Fruit fly (Drosophila melanogaster): Measurements from ENCODE around the gene tbc.

DNA sequence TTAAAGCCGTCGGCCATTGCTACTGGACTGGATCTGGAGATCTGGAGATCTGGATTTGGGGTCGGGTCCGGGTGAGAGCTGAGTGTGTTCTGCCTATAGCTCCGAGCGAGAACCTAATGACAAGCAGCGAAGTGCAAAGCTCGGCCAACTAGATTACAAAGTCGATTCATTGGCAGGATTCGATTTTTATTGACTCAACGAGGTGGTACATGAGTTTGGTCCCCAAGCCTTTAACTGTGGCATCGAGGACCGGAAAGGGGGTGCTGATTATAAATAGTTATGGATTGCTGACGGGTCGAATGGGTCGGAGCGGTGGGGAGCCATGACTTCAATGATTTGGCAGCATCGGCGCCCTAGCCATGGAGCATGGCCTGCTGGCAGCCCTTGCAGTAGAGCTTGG is 35.6 kb upstream of the tbc start, which contains the start of gene CG15459:
- TF ChIP-seq pan (optimal IDR thresholded peaks at IDR 0.05) = no peak
- no peak for TF ChIP-seq br (GFP tag; optimal IDR thresholded peaks at IDR 0.05)
- no peak for TF ChIP-seq N (GFP tag; optimal IDR thresholded peaks at IDR 0.05)
- TF ChIP-seq h (GFP tag; optimal IDR thresholded peaks at IDR 0.05) = no peak
- no peak for TF ChIP-seq lola (GFP tag; optimal IDR thresholded peaks at IDR 0.05)
- no peak for TF ChIP-seq psq (GFP tag; optimal IDR thresholded peaks at IDR 0.05)
- no peak for TF ChIP-seq Hr78 (GFP tag; optimal IDR thresholded peaks at IDR 0.05)
- TF ChIP-seq fru (GFP tag; optimal IDR thresholded peaks at IDR 0.05) = no peak
- no peak for TF ChIP-seq foxo (GFP tag; optimal IDR thresholded peaks at IDR 0.05)

Data from whole organism, wandering third instar larva.